Worm (Caenorhabditis elegans) whole organism, L3 larva: Measurements from ENCODE around the gene nhr-39.

Source experiments
- R02D3.7 ChIP-seq: fragments of 150-350 bp; optimal IDR thresholded peaks from 2 replicates; lab custom pipeline; 2014; ENCODE audit warnings: missing biosample characterization, missing genetic modification characterization
- aly-2 ChIP-seq: fragments of 150-350 bp; optimal IDR thresholded peaks from 2 replicates; lab custom pipeline; 2014; ENCODE audit warnings: missing biosample characterization, missing genetic modification characterization
- ceh-16 ChIP-seq: sonication (generic microtip); optimal IDR thresholded peaks from 2 replicates; lab custom pipeline; 2017; ENCODE audit warnings: missing biosample characterization, missing genetic modification characterization
- ceh-82 ChIP-seq: fragments of 150-350 bp; optimal IDR thresholded peaks from 2 replicates; lab custom pipeline; 2014; ENCODE audit warnings: missing biosample characterization, missing genetic modification characterization
- daf-12 ChIP-seq: fragments of 150-350 bp; optimal IDR thresholded peaks from 2 replicates; lab custom pipeline; 2014; ENCODE audit warnings: missing biosample characterization, missing genetic modification reagents, missing genetic modification characterization
- egl-27 ChIP-seq: sonication (generic microtip); optimal IDR thresholded peaks from 4 replicates; lab custom pipeline; 2017; ENCODE audit warnings: missing biosample characterization, missing genetic modification reagents, missing genetic modification characterization
- elt-1 ChIP-seq: fragments of 150-350 bp; optimal IDR thresholded peaks from 2 replicates; lab custom pipeline; 2014; ENCODE audit warnings: missing biosample characterization, missing genetic modification characterization
- elt-3 ChIP-seq, 3 experiments: fragments of 150-350 bp in 1 of 3; sonication (generic microtip) in 2 of 3; optimal IDR thresholded peaks; 2 replicates in 2 of 3; 4 replicates in 1 of 3; lab custom pipeline; 2014 to 2017; ENCODE audit warnings: missing biosample characterization in 3 of 3, missing genetic modification characterization in 3 of 3
- eor-1 ChIP-seq, 2 experiments: fragments of 150-350 bp; optimal IDR thresholded peaks; 2 replicates each; lab custom pipeline; 2014 to 2018; ENCODE audit warnings: missing biosample characterization in 2 of 2, missing genetic modification characterization in 2 of 2
- fkh-2 ChIP-seq: fragments of 150-350 bp; optimal IDR thresholded peaks from 2 replicates; lab custom pipeline; 2014; ENCODE audit warnings: missing biosample characterization, missing genetic modification reagents, missing genetic modification characterization
- hmg-11 ChIP-seq: sonication (generic microtip); optimal IDR thresholded peaks from 2 replicates; lab custom pipeline; 2016; ENCODE audit warnings: missing genetic modification characterization, missing compliant biosample characterization
- jun-1 ChIP-seq: fragments of 150-350 bp; optimal IDR thresholded peaks from 2 replicates; lab custom pipeline; 2014; ENCODE audit warnings: missing biosample characterization, missing genetic modification reagents, missing genetic modification characterization
- lin-15B ChIP-seq: fragments of 150-350 bp; optimal IDR thresholded peaks from 2 replicates; lab custom pipeline; 2014; ENCODE audit warnings: missing biosample characterization, missing genetic modification characterization
- lin-39 ChIP-seq: fragments of 150-350 bp; optimal IDR thresholded peaks from 2 replicates; lab custom pipeline; 2018; ENCODE audit warnings: missing biosample characterization, missing genetic modification reagents, missing genetic modification characterization
- lsy-12 ChIP-seq: sonication (generic microtip); optimal IDR thresholded peaks from 2 replicates; lab custom pipeline; 2016; ENCODE audit warnings: mild to moderate bottlenecking, missing genetic modification characterization, missing compliant biosample characterization
- mml-1 ChIP-seq: fragments of 150-350 bp; sonication (generic microtip); optimal IDR thresholded peaks from 3 replicates; lab custom pipeline; 2014; ENCODE audit warnings: missing biosample characterization, missing genetic modification characterization
- nfya-1 ChIP-seq: sonication (generic microtip); optimal IDR thresholded peaks from 2 replicates; lab custom pipeline; 2017; ENCODE audit warnings: missing genetic modification characterization, mild to moderate bottlenecking, missing compliant biosample characterization, antibody characterized with exemption, moderate library complexity; ENCODE audit not compliant: insufficient read depth
- nhr-11 ChIP-seq: fragments of 150-350 bp; optimal IDR thresholded peaks from 2 replicates; lab custom pipeline; 2014; ENCODE audit warnings: missing biosample characterization, missing genetic modification characterization
- nhr-12 ChIP-seq: fragments of 150-350 bp; optimal IDR thresholded peaks from 2 replicates; lab custom pipeline; 2014; ENCODE audit warnings: missing biosample characterization, missing genetic modification characterization
- nhr-23 ChIP-seq: fragments of 150-350 bp; optimal IDR thresholded peaks from 2 replicates; lab custom pipeline; 2014; ENCODE audit warnings: missing biosample characterization, missing genetic modification reagents, missing genetic modification characterization
- nhr-237 ChIP-seq: fragments of 150-350 bp; optimal IDR thresholded peaks from 2 replicates; lab custom pipeline; 2014; ENCODE audit warnings: missing biosample characterization, missing genetic modification characterization
- nhr-25 ChIP-seq: sonication (generic microtip); optimal IDR thresholded peaks from 2 replicates; lab custom pipeline; 2017; ENCODE audit warnings: missing biosample characterization, missing genetic modification characterization
- nhr-28 ChIP-seq: fragments of 150-350 bp; optimal IDR thresholded peaks from 2 replicates; lab custom pipeline; 2014; ENCODE audit warnings: missing biosample characterization, missing genetic modification characterization
- nhr-43 ChIP-seq: sonication (generic microtip); optimal IDR thresholded peaks from 2 replicates; lab custom pipeline; 2016; ENCODE audit warnings: mild to moderate bottlenecking, missing genetic modification characterization, missing compliant biosample characterization; ENCODE audit not compliant: poor library complexity, severe bottlenecking
- nhr-67 ChIP-seq: fragments of 150-350 bp; optimal IDR thresholded peaks from 2 replicates; lab custom pipeline; 2014; ENCODE audit warnings: missing biosample characterization, missing genetic modification characterization
- nhr-76 ChIP-seq: fragments of 150-350 bp; sonication (generic microtip); optimal IDR thresholded peaks from 5 replicates; lab custom pipeline; 2014; ENCODE audit warnings: missing biosample characterization, missing genetic modification characterization
- pqm-1 ChIP-seq: fragments of 150-350 bp; optimal IDR thresholded peaks from 2 replicates; lab custom pipeline; 2017; ENCODE audit warnings: missing biosample characterization, missing genetic modification characterization, inconsistent platforms
- sea-2 ChIP-seq: fragments of 150-350 bp; sonication (generic microtip); optimal IDR thresholded peaks from 4 replicates; lab custom pipeline; 2014; ENCODE audit warnings: missing biosample characterization, missing genetic modification reagents, missing genetic modification characterization
- skn-1 ChIP-seq: fragments of 150-350 bp; optimal IDR thresholded peaks from 2 replicates; lab custom pipeline; 2014; ENCODE audit warnings: missing biosample characterization, missing genetic modification characterization
- snpc-4 ChIP-seq: fragments of 150-350 bp; optimal IDR thresholded peaks from 2 replicates; lab custom pipeline; 2014; ENCODE audit warnings: missing biosample characterization, missing genetic modification characterization
- tbx-2 ChIP-seq: sonication (generic microtip); optimal IDR thresholded peaks from 2 replicates; lab custom pipeline; 2016; ENCODE audit warnings: mild to moderate bottlenecking, missing genetic modification characterization, missing compliant biosample characterization
- unc-39 ChIP-seq: sonication (generic microtip); optimal IDR thresholded peaks from 4 replicates; lab custom pipeline; 2017; ENCODE audit warnings: missing biosample characterization, missing genetic modification characterization
- unc-62 ChIP-seq: fragments of 150-350 bp; sonication (generic microtip); optimal IDR thresholded peaks from 4 replicates; lab custom pipeline; 2014; ENCODE audit warnings: missing biosample characterization, missing genetic modification reagents, missing genetic modification characterization
- zag-1 ChIP-seq: fragments of 150-350 bp; optimal IDR thresholded peaks from 2 replicates; lab custom pipeline; 2014; ENCODE audit warnings: missing biosample characterization, missing genetic modification characterization
- ztf-4 ChIP-seq: fragments of 150-350 bp; optimal IDR thresholded peaks from 2 replicates; lab custom pipeline; 2014; ENCODE audit warnings: missing biosample characterization, missing genetic modification characterization

The nhr-39 gene

ce11 chrV:9273587-9273986 lies 29.5 kb upstream of the nhr-39 start (continued):
- TF ChIP-seq hmg-11 (tag; lab: Kevin White, UChicago) (peak; percentile 79), lsy-12 (tag; lab: Kevin White, UChicago) (no peak), aly-2 (tag; lab: Kevin White, UChicago) (no peak), zag-1 (no peak), eor-1 (tag; optimal IDR thresholded peaks at IDR 0.05; lab: Kevin White, UChicago) (no peak), unc-62 (GFP tag; lab: Kevin White, UChicago) (peak; percentile 53), nhr-11 (tag; lab: Kevin White, UChicago) (no peak), nhr-25 (no peak), ceh-16 (no peak), nhr-12 (no peak), lin-39 (tag; lab: Kevin White, UChicago) (peak; percentile 95), jun-1 (tag; lab: Kevin White, UChicago) (no peak), pqm-1 (no peak), nhr-23 (tag; lab: Kevin White, UChicago) (no peak), elt-1 (tag; lab: Kevin White, UChicago) (no peak), snpc-4 (tag; lab: Kevin White, UChicago) (peak; percentile 45), nhr-28 (tag; lab: Kevin White, UChicago) (no peak), mml-1 (no peak), elt-3 (tag; optimal IDR thresholded peaks at IDR 0.05; lab: Kevin White, UChicago) (no peak), ceh-82 (tag; lab: Kevin White, UChicago) (no peak)

ce11 chrV:9274127-9275042 lies 28.7 kb upstream of the nhr-39 start:
- no peak for TF ChIP-seq lin-39 (tag; lab: Kevin White, UChicago)
- TF ChIP-seq lin-15B (tag; lab: Kevin White, UChicago) = no peak
- no peak for TF ChIP-seq nhr-12
- peak; percentile 85 for TF ChIP-seq elt-1 (tag; lab: Kevin White, UChicago)
- TF ChIP-seq nhr-67 (tag; lab: Kevin White, UChicago) = no peak
- peak; percentile 7 for TF ChIP-seq nhr-23 (tag; lab: Kevin White, UChicago)
- TF ChIP-seq elt-3 (tag; optimal IDR thresholded peaks at IDR 0.05; lab: Kevin White, UChicago) = no peak
- no peak for TF ChIP-seq nhr-25
- TF ChIP-seq unc-62 (GFP tag; lab: Kevin White, UChicago) = peak; percentile 56
- no peak for TF ChIP-seq egl-27 (tag; lab: Kevin White, UChicago)
- TF ChIP-seq nhr-43 (tag; lab: Kevin White, UChicago) = peak; percentile 66

- no peak for TF ChIP-seq jun-1 (tag; lab: Kevin White, UChicago)
- no peak for TF ChIP-seq nhr-25
- no peak for TF ChIP-seq snpc-4 (tag; lab: Kevin White, UChicago)
- no peak for TF ChIP-seq elt-3 (tag; optimal IDR thresholded peaks at IDR 0.05; lab: Kevin White, UChicago)
Measured at ce11 chrV:9282110-9282509, 21.0 kb upstream of the nhr-39 start, which contains the start of gene hlh-10. TSS of gene hlh-10 (minus strand) at chrV:9282210.

- no peak for TF ChIP-seq nhr-23 (tag; lab: Kevin White, UChicago)
- TF ChIP-seq elt-1 (tag; lab: Kevin White, UChicago) = no peak
- no peak for TF ChIP-seq hmg-11 (tag; lab: Kevin White, UChicago)
- no peak for TF ChIP-seq tbx-2
- no peak for TF ChIP-seq R02D3.7 (tag; lab: Kevin White, UChicago)
- no peak for TF ChIP-seq daf-12 (tag; lab: Kevin White, UChicago)
- no peak for TF ChIP-seq nhr-25
- no peak for TF ChIP-seq nhr-43 (tag; lab: Kevin White, UChicago)
- TF ChIP-seq nhr-237 (tag; lab: Kevin White, UChicago) = no peak
- TF ChIP-seq ceh-82 (tag; lab: Kevin White, UChicago) = no peak
- no peak for TF ChIP-seq eor-1 (tag; optimal IDR thresholded peaks at IDR 0.05; lab: Kevin White, UChicago)
- TF ChIP-seq, all 47 proteins: peak for 0
Measured at ce11 chrV:9283452-9283851, 19.7 kb upstream of the nhr-39 start.

ce11 chrV:9287460-9287859 lies 15.7 kb upstream of the nhr-39 start, which contains the start of gene lron-2:
TSS of gene lron-2 (minus strand) at chrV:9287560.
- TF ChIP-seq egl-27 (tag; lab: Kevin White, UChicago) = no peak
- no peak for TF ChIP-seq tbx-2
- TF ChIP-seq nhr-237 (tag; lab: Kevin White, UChicago) = no peak
- no peak for TF ChIP-seq nhr-23 (tag; lab: Kevin White, UChicago)
- TF ChIP-seq nhr-11 (tag; lab: Kevin White, UChicago) = no peak
- no peak for TF ChIP-seq lin-15B (tag; lab: Kevin White, UChicago)
- TF ChIP-seq lsy-12 (tag; lab: Kevin White, UChicago) = no peak
- no peak for TF ChIP-seq aly-2 (tag; lab: Kevin White, UChicago)
- no peak for TF ChIP-seq skn-1 (tag; lab: Kevin White, UChicago)
- no peak for TF ChIP-seq sea-2 (GFP tag; lab: Kevin White, UChicago)
- TF ChIP-seq unc-39 (tag; lab: Kevin White, UChicago) = no peak
- TF ChIP-seq elt-3 (tag; optimal IDR thresholded peaks at IDR 0.05; lab: Kevin White, UChicago) = no peak
- no peak for TF ChIP-seq ceh-82 (tag; lab: Kevin White, UChicago)
- no peak for TF ChIP-seq nhr-76
- no peak for TF ChIP-seq nfya-1 (tag; lab: Kevin White, UChicago)
- TF ChIP-seq unc-62 (GFP tag; lab: Kevin White, UChicago) = no peak
- no peak for TF ChIP-seq fkh-2
- no peak for TF ChIP-seq ztf-4 (tag; lab: Kevin White, UChicago)
- TF ChIP-seq, all 47 proteins: peak for 0
